Fruit fly (Drosophila melanogaster) whole organism, prepupa: ENCODE data around the gene naz.

Experiments used
- CG6163 ChIP-seq: fragments of 200-800 bp; sonication (Bioruptor generic); IDR thresholded peaks from 3 replicates; pipeline ENCODE4 v1.3.6; 2022; ENCODE audit warnings: missing biosample characterization, missing genetic modification characterization
- CG6808 ChIP-seq: fragments of 200-800 bp; sonication (Bioruptor generic); optimal IDR thresholded peaks from 3 replicates; lab custom pipeline; 2017; ENCODE audit warnings: missing biosample characterization, missing genetic modification characterization, mild to moderate bottlenecking, moderate library complexity, missing genetic modification reagents
- Sox15 ChIP-seq: fragments of 200-800 bp; sonication (Bioruptor generic); optimal IDR thresholded peaks from 3 replicates; lab custom pipeline; 2016; ENCODE audit warnings: missing biosample characterization, missing genetic modification characterization

- TF ChIP-seq Sox15 (GFP tag; lab: Kevin White, UChicago) (no peak), CG6163 (GFP tag; lab: Robert Waterston, UW) (no peak), CG6808 (GFP tag; lab: Kevin White, UChicago) (no peak)
Measured at dm6 chr3R:18372688-18373304, 44.1 kb upstream of the naz start, which contains the start of gene gl.
